Worm (Caenorhabditis elegans) whole organism, L4 larva: ENCODE measurements around the gene gst-38.

Experiments used
- F10B5.3 ChIP-seq: sonication (generic microtip); optimal IDR thresholded peaks from 2 replicates; lab custom pipeline; 2016; ENCODE audit warnings: mild to moderate bottlenecking, missing genetic modification characterization, missing compliant biosample characterization
- R02D3.7 ChIP-seq: fragments of 150-350 bp; sonication (generic microtip); optimal IDR thresholded peaks from 3 replicates; lab custom pipeline; 2014; ENCODE audit warnings: missing biosample characterization, missing genetic modification characterization
- T26A8.4 ChIP-seq: fragments of 200-800 bp; sonication (Bioruptor generic); IDR thresholded peaks from 2 replicates; pipeline ENCODE4 v1.3.6; 2022; ENCODE audit warnings: missing genetic modification characterization, missing compliant biosample characterization
- Y75B8A.6 ChIP-seq: fragments of 200-800 bp; sonication (Bioruptor generic); IDR thresholded peaks from 2 replicates; pipeline ENCODE4 v1.3.6; 2022; ENCODE audit warnings: missing genetic modification reagents, missing genetic modification characterization, missing compliant biosample characterization
- aha-1 ChIP-seq: fragments of 150-350 bp; peaks from one replicate; lab custom pipeline; 2014; ENCODE audit warnings: missing biosample characterization, missing genetic modification characterization
- ceh-20 ChIP-seq: fragments of 200-800 bp; sonication (Bioruptor generic); IDR thresholded peaks from 2 replicates; pipeline ENCODE4 v1.3.6; 2022; ENCODE audit warnings: missing genetic modification reagents, missing genetic modification characterization, missing compliant biosample characterization
- ceh-32 ChIP-seq: sonication (generic microtip); optimal IDR thresholded peaks from 2 replicates; lab custom pipeline; 2016; ENCODE audit warnings: mild to moderate bottlenecking, missing genetic modification characterization, missing compliant biosample characterization; ENCODE audit not compliant: poor library complexity
- daf-16 ChIP-seq, 3 experiments: sonication (generic microtip); optimal IDR thresholded peaks; 2 replicates each; lab custom pipeline; 2016 to 2017; ENCODE audit warnings: missing genetic modification characterization in 3 of 3, missing genetic modification reagents in 3 of 3, mild to moderate bottlenecking in 2 of 3, missing compliant biosample characterization in 2 of 3, missing biosample characterization in 1 of 3, moderate library complexity in 1 of 3
- daf-8 ChIP-seq: fragments of 200-800 bp; sonication (Bioruptor generic); IDR thresholded peaks from 2 replicates; pipeline ENCODE4 v1.3.6; 2022; ENCODE audit warnings: missing genetic modification characterization, missing compliant biosample characterization
- dmd-6 ChIP-seq: fragments of 200-800 bp; sonication (Bioruptor generic); IDR thresholded peaks from 2 replicates; pipeline ENCODE4 v1.3.6; 2022; ENCODE audit warnings: missing genetic modification reagents, missing genetic modification characterization, missing compliant biosample characterization
- dmd-8 ChIP-seq: fragments of 200-800 bp; sonication (Bioruptor generic); IDR thresholded peaks from 2 replicates; pipeline ENCODE4 v1.3.6; 2022; ENCODE audit warnings: missing genetic modification characterization, missing compliant biosample characterization
- dmd-9 ChIP-seq: fragments of 200-800 bp; sonication (Bioruptor generic); IDR thresholded peaks from 2 replicates; pipeline ENCODE4 v1.3.6; 2022; ENCODE audit warnings: missing genetic modification reagents, missing genetic modification characterization, missing compliant biosample characterization
- duxl-1 ChIP-seq: sonication (generic microtip); optimal IDR thresholded peaks from 2 replicates; lab custom pipeline; 2016; ENCODE audit warnings: mild to moderate bottlenecking, missing genetic modification characterization, moderate library complexity, missing compliant biosample characterization; ENCODE audit not compliant: poor library complexity
- egl-27 ChIP-seq: sonication (generic microtip); optimal IDR thresholded peaks from 3 replicates; lab custom pipeline; 2017; ENCODE audit warnings: missing biosample characterization, missing genetic modification reagents, missing genetic modification characterization
- fos-1 ChIP-seq: fragments of 150-350 bp; optimal IDR thresholded peaks from 2 replicates; lab custom pipeline; 2014; ENCODE audit warnings: missing biosample characterization, missing genetic modification characterization
- lim-7 ChIP-seq: fragments of 200-800 bp; sonication (Bioruptor generic); IDR thresholded peaks from 2 replicates; pipeline ENCODE4 v1.3.6; 2022; ENCODE audit warnings: missing genetic modification characterization, missing compliant biosample characterization
- lin-1 ChIP-seq: fragments of 200-800 bp; sonication (Bioruptor generic); IDR thresholded peaks from 2 replicates; pipeline ENCODE4 v1.3.6; 2022; ENCODE audit warnings: missing genetic modification reagents, missing genetic modification characterization, missing compliant biosample characterization
- lin-15B ChIP-seq: fragments of 150-350 bp; sonication (generic microtip); optimal IDR thresholded peaks from 3 replicates; lab custom pipeline; 2014; ENCODE audit warnings: missing biosample characterization, missing genetic modification characterization
- lin-39 ChIP-seq: fragments of 150-350 bp; optimal IDR thresholded peaks from 2 replicates; lab custom pipeline; 2014; ENCODE audit warnings: missing biosample characterization, missing genetic modification reagents, missing genetic modification characterization
- lir-3 ChIP-seq: sonication (generic microtip); optimal IDR thresholded peaks from 2 replicates; lab custom pipeline; 2016; ENCODE audit warnings: mild to moderate bottlenecking, missing genetic modification characterization, missing compliant biosample characterization
- madf-5 ChIP-seq, 2 experiments: fragments of 200-800 bp; sonication (Bioruptor generic); IDR thresholded peaks; 2 replicates each; pipeline ENCODE4 v1.3.6; 2022; ENCODE audit warnings: missing compliant biosample characterization in 2 of 2, missing genetic modification characterization in 2 of 2
- madf-9 ChIP-seq: fragments of 200-800 bp; sonication (Bioruptor generic); conservative IDR thresholded peaks from 2 replicates; pipeline ENCODE4 v1.3.6; 2022; ENCODE audit warnings: missing genetic modification reagents, missing genetic modification characterization, missing compliant biosample characterization
- nhr-102 ChIP-seq: sonication (generic microtip); optimal IDR thresholded peaks from 2 replicates; lab custom pipeline; 2016; ENCODE audit warnings: mild to moderate bottlenecking, missing genetic modification characterization, moderate library complexity, missing compliant biosample characterization
- nhr-11 ChIP-seq: fragments of 150-350 bp; optimal IDR thresholded peaks from 2 replicates; lab custom pipeline; 2014; ENCODE audit warnings: missing biosample characterization, missing genetic modification characterization
- nhr-111 ChIP-seq: fragments of 200-800 bp; sonication (Bioruptor generic); optimal IDR thresholded peaks from 2 replicates; lab custom pipeline; 2018; ENCODE audit warnings: mild to moderate bottlenecking, missing genetic modification characterization, missing compliant biosample characterization
- nhr-237 ChIP-seq: sonication (generic microtip); optimal IDR thresholded peaks from 2 replicates; lab custom pipeline; 2017; ENCODE audit warnings: missing biosample characterization, missing genetic modification characterization
- nhr-48 ChIP-seq: sonication (generic microtip); optimal IDR thresholded peaks from 2 replicates; lab custom pipeline; 2016; ENCODE audit warnings: mild to moderate bottlenecking, missing genetic modification characterization, missing compliant biosample characterization
- nhr-76 ChIP-seq: fragments of 150-350 bp; optimal IDR thresholded peaks from 2 replicates; lab custom pipeline; 2014; ENCODE audit warnings: missing biosample characterization, missing genetic modification characterization
- rbr-2 ChIP-seq: sonication (generic microtip); optimal IDR thresholded peaks from 2 replicates; lab custom pipeline; 2016; ENCODE audit warnings: missing genotype, missing genetic modification characterization, missing compliant biosample characterization
- snpc-1.2 ChIP-seq: fragments of 200-800 bp; sonication (Bioruptor generic); IDR thresholded peaks from 2 replicates; pipeline ENCODE4 v1.3.6; 2022; ENCODE audit warnings: missing genetic modification reagents, missing genetic modification characterization, missing compliant biosample characterization
- unc-62 ChIP-seq, 3 experiments: fragments of 150-350 bp in 1 of 3; sonication (generic microtip); optimal IDR thresholded peaks in 2 of 3; peaks in 1 of 3; 1 replicate in 1 of 3; 2 replicates in 2 of 3; lab custom pipeline; 2014 to 2017; ENCODE audit warnings: missing biosample characterization in 3 of 3, missing genetic modification characterization in 3 of 3, missing genetic modification reagents in 3 of 3, missing genotype in 1 of 3
- zfp-2 ChIP-seq: sonication (generic microtip); optimal IDR thresholded peaks from 2 replicates; lab custom pipeline; 2016; ENCODE audit warnings: mild to moderate bottlenecking, missing genetic modification characterization, missing compliant biosample characterization
- zip-11 ChIP-seq: fragments of 200-800 bp; sonication (Bioruptor generic); IDR thresholded peaks from 2 replicates; pipeline ENCODE4 v1.3.6; 2022; ENCODE audit warnings: missing genetic modification characterization, missing compliant biosample characterization

Gene gst-38

DNA sequence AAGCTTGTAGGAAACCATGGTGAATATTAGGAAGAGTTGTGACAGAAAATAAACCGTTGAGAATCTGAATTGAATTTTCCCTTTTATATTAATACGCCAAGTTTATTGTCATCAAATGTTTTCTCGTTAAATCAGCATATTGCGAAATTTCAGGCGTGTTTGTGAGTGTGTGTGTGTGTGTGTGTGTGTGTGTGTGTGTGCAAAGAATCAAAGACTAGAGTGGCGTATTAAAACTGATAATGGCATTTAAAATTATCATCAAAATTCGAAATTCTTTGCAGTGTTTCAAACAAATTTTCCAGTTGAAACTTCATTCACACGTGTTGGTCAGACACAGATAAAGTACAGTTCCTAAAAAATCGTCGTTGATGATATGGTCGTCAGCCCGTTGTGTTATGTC is at the start of gene gst-38 (continued):
- TF ChIP-seq dmd-6: peak; percentile 85
- TF ChIP-seq fos-1 (tag; lab: Kevin White, UChicago): no peak
- no peak for TF ChIP-seq nhr-11
- TF ChIP-seq lin-39 (tag; lab: Kevin White, UChicago): no peak
- no peak for TF ChIP-seq lim-7 (GFP tag; lab: Robert Waterston, UW)
- TF ChIP-seq daf-16 (GFP tag; optimal IDR thresholded peaks at IDR 0.05; lab: Kevin White, UChicago): no peak
- peak; percentile 79 for TF ChIP-seq daf-16 (tag; optimal IDR thresholded peaks at IDR 0.05; lab: Kevin White, UChicago)
- no peak for TF ChIP-seq dmd-8
- no peak for TF ChIP-seq madf-5 (GFP tag; IDR thresholded peaks at IDR 0.05; lab: Robert Waterston, UW)
- TF ChIP-seq snpc-1.2 (GFP tag; lab: Robert Waterston, UW): no peak
- no peak for TF ChIP-seq ceh-20 (GFP tag; lab: Robert Waterston, UW)

DNA sequence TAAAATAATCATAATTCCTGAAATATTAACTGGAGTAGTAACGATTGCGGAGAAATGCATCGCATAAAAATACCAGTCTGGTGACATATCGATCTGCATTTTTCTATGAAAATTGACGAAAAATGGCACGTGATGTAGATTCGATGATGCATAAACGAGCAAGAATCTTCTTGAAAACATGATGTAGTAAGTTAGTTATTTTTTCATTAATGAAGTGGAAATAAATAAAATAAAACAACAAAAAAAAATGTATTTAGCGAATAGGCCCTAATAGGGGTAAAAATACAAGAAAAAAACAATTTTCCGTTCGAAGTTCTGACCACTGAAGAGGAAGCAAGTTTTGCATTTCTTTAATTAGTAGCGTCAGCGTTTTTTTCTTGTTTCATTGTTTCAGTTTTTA is 49.2 kb upstream of the gst-38 start, which contains the start of gene sri-2:
sri-2 (minus strand) TSS at position 101 of the 400 bp plus-strand sequence.
- TF ChIP-seq nhr-76 (tag; lab: Kevin White, UChicago) (no peak), madf-5 (GFP tag; IDR thresholded peaks at IDR 0.05; lab: Robert Waterston, UW) (no peak), duxl-1 (no peak), lir-3 (tag; lab: Kevin White, UChicago) (no peak), aha-1 (peak; percentile 21), nhr-237 (tag; lab: Kevin White, UChicago) (no peak)

DNA sequence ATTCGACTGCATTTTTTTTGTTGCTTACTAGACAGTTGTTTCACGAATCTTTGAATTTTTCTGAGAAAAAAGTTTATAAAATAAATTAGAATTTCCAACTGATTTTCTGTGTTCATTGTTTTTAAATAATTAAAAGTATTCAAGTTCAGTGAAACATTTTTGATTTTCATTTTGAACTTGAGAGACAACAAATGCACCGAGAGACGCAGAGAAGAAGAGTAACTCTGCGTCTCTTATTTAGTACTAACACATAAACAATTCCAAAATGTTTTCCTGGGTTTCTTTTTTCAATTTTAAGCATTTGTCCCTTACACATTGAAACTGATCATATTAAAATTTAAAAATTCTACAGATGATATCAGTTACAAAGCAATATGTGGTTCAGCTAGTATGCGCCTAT is 43.6 kb upstream of the gst-38 start:
- TF ChIP-seq madf-9 (GFP tag; lab: Robert Waterston, UW): no peak
- no peak for TF ChIP-seq T26A8.4 (GFP tag; lab: Robert Waterston, UW)
- no peak for TF ChIP-seq dmd-9 (GFP tag; lab: Robert Waterston, UW)
- peak; percentile 26 for TF ChIP-seq nhr-48 (tag; lab: Kevin White, UChicago)
- no peak for TF ChIP-seq zfp-2 (tag; lab: Kevin White, UChicago)
- no peak for TF ChIP-seq unc-62 (GFP tag; optimal IDR thresholded peaks at IDR 0.05 in 1 of 2; lab: Kevin White, UChicago)
- no peak for TF ChIP-seq unc-62 (tag; optimal IDR thresholded peaks at IDR 0.05; lab: Kevin White, UChicago)

DNA sequence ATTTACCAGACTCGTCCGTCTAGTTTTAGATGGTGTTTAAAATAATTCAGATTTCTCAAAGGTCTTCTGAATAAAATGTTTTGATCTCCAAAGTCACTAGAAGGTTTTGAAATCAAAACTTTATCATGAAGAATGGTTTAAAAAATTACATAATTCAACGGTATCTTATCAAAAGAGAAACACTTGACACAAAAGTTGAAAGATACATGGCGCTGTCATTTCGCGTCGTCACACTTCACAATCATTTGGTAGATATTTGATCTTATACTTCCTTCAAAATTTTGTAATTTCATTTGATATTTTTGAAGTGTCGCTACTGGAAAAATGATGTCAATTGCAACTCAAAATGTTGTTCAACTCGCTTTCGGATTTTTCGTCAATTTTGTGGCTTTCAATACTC is 41.2 kb upstream of the gst-38 start, which contains the start of gene F36G9.3:
F36G9.3 (plus strand) TSS at position 301 of the 400 bp plus-strand sequence.
- no peak for TF ChIP-seq F10B5.3 (tag; lab: Kevin White, UChicago)
- no peak for TF ChIP-seq ceh-32 (tag; lab: Kevin White, UChicago)
- no peak for TF ChIP-seq nhr-102 (tag; lab: Kevin White, UChicago)
- TF ChIP-seq daf-8 (GFP tag; lab: Robert Waterston, UW): no peak
- TF ChIP-seq rbr-2 (tag; lab: Kevin White, UChicago): no peak
- TF ChIP-seq nhr-76 (tag; lab: Kevin White, UChicago): no peak
- no peak for TF ChIP-seq lin-15B (tag; lab: Kevin White, UChicago)
- no peak for TF ChIP-seq Y75B8A.6 (GFP tag; lab: Robert Waterston, UW)
- no peak for TF ChIP-seq zip-11 (GFP tag; lab: Robert Waterston, UW)
- TF ChIP-seq ceh-20 (GFP tag; lab: Robert Waterston, UW): no peak
- TF ChIP-seq R02D3.7 (tag; lab: Kevin White, UChicago): no peak
- TF ChIP-seq snpc-1.2 (GFP tag; lab: Robert Waterston, UW): no peak
- TF ChIP-seq egl-27 (tag; lab: Kevin White, UChicago): no peak
- no peak for TF ChIP-seq nhr-111 (GFP tag; lab: Kevin White, UChicago)
- no peak for TF ChIP-seq lin-1 (GFP tag; lab: Robert Waterston, UW)

DNA sequence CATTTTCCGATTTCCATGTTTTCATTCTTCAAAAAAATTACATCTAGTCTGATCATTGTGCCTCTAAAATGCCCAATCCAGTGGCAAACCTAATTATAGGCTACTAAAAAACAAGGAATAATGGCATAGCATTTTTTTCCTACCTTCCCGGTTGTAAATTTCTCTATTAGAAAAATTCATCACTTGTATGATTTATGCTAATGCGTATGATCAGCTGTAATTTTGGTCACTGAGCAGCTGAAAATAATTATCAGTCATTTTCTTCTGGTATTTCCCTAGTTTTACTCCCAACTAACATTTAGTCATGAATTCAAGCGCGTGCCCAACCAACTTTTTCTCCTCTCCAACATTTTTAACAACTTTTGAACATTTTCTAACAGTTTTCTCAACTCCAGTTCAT is 39.6 kb upstream of the gst-38 start, which contains the start of gene srh-186:
srh-186 (plus strand) TSS at position 301 of the 400 bp plus-strand sequence.
- TF ChIP-seq nhr-11 (no peak), aha-1 (peak; percentile 29)
- TF ChIP-seq, all 104 proteins: peak for 1
